Fruit fly (Drosophila melanogaster): ENCODE data around the gene CG43999.
A peak's percentile ranks its signal among the peaks of the same experiment; 100 is the strongest.

Gene CG43999

dm6 chr3R:23931095-23931728 is 2.4 kb upstream of the CG43999 start, which contains the start of the genes Rpt2 and CG13599 (continued):
- TF ChIP-seq CG10631 (GFP tag; optimal IDR thresholded peaks at IDR 0.05) (no peak), CG6792 (GFP tag; optimal IDR thresholded peaks at IDR 0.05) (no peak), CG31627 (GFP tag; optimal IDR thresholded peaks at IDR 0.05) (peak; percentile 6), Met (GFP tag; optimal IDR thresholded peaks at IDR 0.05) (no peak), CG3032 (tag; optimal IDR thresholded peaks at IDR 0.05) (peak; percentile 4), dsx (GFP tag; optimal IDR thresholded peaks at IDR 0.05; ENCODE audit: poor library complexity, severe bottlenecking) (peak; percentile 52), CG1621 (tag; optimal IDR thresholded peaks at IDR 0.05) (no peak), Eip78C (GFP tag) (peak; percentile 19), CG3919 (GFP tag; optimal IDR thresholded peaks at IDR 0.05) (no peak), Hr4 (GFP tag; optimal IDR thresholded peaks at IDR 0.05) (no peak), net (GFP tag; optimal IDR thresholded peaks at IDR 0.05) (no peak), lz (GFP tag; optimal IDR thresholded peaks at IDR 0.05) (peak; percentile 12), Sox102F (GFP tag; optimal IDR thresholded peaks at IDR 0.05) (no peak), Hr39 (GFP tag; optimal IDR thresholded peaks at IDR 0.05) (no peak), dac (GFP tag; optimal IDR thresholded peaks at IDR 0.05) (no peak), pdm3 (GFP tag; optimal IDR thresholded peaks at IDR 0.05) (no peak), OdsH (GFP tag; optimal IDR thresholded peaks at IDR 0.05) (no peak), CG10669 (GFP tag; optimal IDR thresholded peaks at IDR 0.05) (no peak), CG4318 (GFP tag; optimal IDR thresholded peaks at IDR 0.05) (no peak)

DNA sequence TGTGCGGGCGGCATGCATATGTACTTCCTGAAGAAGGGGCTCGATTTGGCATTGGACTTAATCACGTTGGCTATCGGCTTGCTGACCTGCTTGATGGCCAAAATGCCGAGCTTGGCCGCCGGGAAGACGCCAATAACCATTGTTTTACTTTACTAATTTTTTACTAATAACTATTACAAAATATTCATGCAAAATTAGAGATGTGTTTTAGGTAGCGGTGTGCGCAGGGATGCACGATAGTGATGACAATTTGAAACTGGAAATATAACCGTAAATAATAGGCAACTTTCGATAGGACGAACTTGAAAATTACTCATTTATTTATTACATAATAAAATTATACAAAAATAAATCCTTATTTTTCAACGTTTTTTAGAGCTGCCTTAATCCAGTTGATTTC is 1.4 kb downstream of the CG43999 start, which contains the start of gene CG13601:
Gene CG13601 (minus strand): TSS at position 206 of the 400 bp plus-strand sequence.
- TF ChIP-seq CG8119 (GFP tag; IDR thresholded peaks at IDR 0.05) (no peak), CG7368 (GFP tag; optimal IDR thresholded peaks at IDR 0.05) (no peak), Sox15 (GFP tag; optimal IDR thresholded peaks at IDR 0.05) (no peak), CG10631 (GFP tag; optimal IDR thresholded peaks at IDR 0.05) (no peak), CG34406 (GFP tag; optimal IDR thresholded peaks at IDR 0.05) (no peak), Eip78C (GFP tag) (peak; percentile 65), Sox14 (GFP tag; optimal IDR thresholded peaks at IDR 0.05) (peak; percentile 20), dsx (GFP tag; optimal IDR thresholded peaks at IDR 0.05; ENCODE audit: poor library complexity, severe bottlenecking) (peak; percentile 55), esn (GFP tag; optimal IDR thresholded peaks at IDR 0.05) (peak; percentile 42), CG3032 (tag; optimal IDR thresholded peaks at IDR 0.05) (no peak), lz (GFP tag; optimal IDR thresholded peaks at IDR 0.05) (peak; percentile 31), Gug (GFP tag; IDR thresholded peaks at IDR 0.05) (no peak)

dm6 chr3R:23924200-23924599 is 4.6 kb downstream of the CG43999 start, which contains the start of gene Ndc1:
Ndc1 (plus strand) TSS chr3R:23924399.
- TF ChIP-seq esn (GFP tag; optimal IDR thresholded peaks at IDR 0.05) (no peak), cyc (GFP tag; optimal IDR thresholded peaks at IDR 0.05) (no peak), CG6808 (GFP tag; optimal IDR thresholded peaks at IDR 0.05) (no peak), Gug (GFP tag; IDR thresholded peaks at IDR 0.05) (no peak), CG11902 (GFP tag; optimal IDR thresholded peaks at IDR 0.05) (no peak), CG3919 (GFP tag; optimal IDR thresholded peaks at IDR 0.05) (no peak), svp (GFP tag) (no peak), Hr38 (GFP tag; optimal IDR thresholded peaks at IDR 0.05) (no peak), acj6 (GFP tag; optimal IDR thresholded peaks at IDR 0.05) (no peak), fd85E (GFP tag; optimal IDR thresholded peaks at IDR 0.05) (no peak), fd59A (GFP tag; optimal IDR thresholded peaks at IDR 0.05) (no peak), CG4318 (GFP tag; optimal IDR thresholded peaks at IDR 0.05) (no peak), CG8319 (GFP tag; optimal IDR thresholded peaks at IDR 0.05) (no peak)
